Worm (Caenorhabditis elegans) whole organism, midembryonic: Measurements from ENCODE around the gene Y73F8A.13.

Source experiments
- tab-1 ChIP-seq: fragments of 200-800 bp; sonication (Bioruptor generic); IDR thresholded peaks from 2 replicates; pipeline ENCODE4 v1.3.6; 2022; ENCODE audit warnings: missing genetic modification characterization, missing compliant biosample characterization
- ztf-29 ChIP-seq: fragments of 200-800 bp; sonication (Bioruptor generic); IDR thresholded peaks from 2 replicates; pipeline ENCODE4 v1.3.6; 2022; ENCODE audit warnings: missing genetic modification reagents, missing genetic modification characterization, missing compliant biosample characterization

ce11 chrIV:15283617-15284016 lies 28.4 kb upstream of the Y73F8A.13 start:
- TF ChIP-seq tab-1 (GFP tag; lab: Robert Waterston, UW) (no peak), ztf-29 (no peak)
